Worm (Caenorhabditis elegans): ENCODE data around the gene lat-2.

DNA sequence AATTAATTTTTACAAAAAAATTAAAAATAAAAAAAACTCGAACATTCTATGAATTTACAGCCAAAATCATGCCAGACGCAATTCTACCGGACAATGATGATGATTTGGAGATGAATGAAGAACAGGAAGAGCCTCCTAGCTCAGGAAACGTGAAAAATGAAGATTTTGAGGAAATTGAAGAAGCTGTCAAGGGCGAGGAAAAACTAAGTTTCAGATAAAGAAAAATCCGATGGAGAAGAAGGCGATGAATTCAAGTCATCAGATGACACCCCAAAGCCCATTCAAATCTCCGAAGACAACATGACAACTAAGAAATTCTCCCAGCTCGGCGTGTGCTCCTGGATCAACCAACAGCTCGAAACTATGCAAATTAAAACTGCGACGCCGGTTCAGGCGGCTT lies 37.1 kb upstream of the lat-2 start, which contains the start of gene Y52E8A.1:
- no peak for TF ChIP-seq nhr-76 (tag; optimal IDR thresholded peaks at IDR 0.05)
- no peak for TF ChIP-seq egl-5 (tag; optimal IDR thresholded peaks at IDR 0.05)
- no peak for TF ChIP-seq aly-2 (tag; optimal IDR thresholded peaks at IDR 0.05)
- no peak for TF ChIP-seq fkh-10 (GFP tag; optimal IDR thresholded peaks at IDR 0.05)
- no peak for TF ChIP-seq unc-39 (tag; optimal IDR thresholded peaks at IDR 0.05)
- TF ChIP-seq nhr-12 (tag; optimal IDR thresholded peaks at IDR 0.05), result no peak
- TF ChIP-seq lin-39 (tag; optimal IDR thresholded peaks at IDR 0.05), result no peak
- no peak for TF ChIP-seq ztf-4 (tag; optimal IDR thresholded peaks at IDR 0.05)
